Worm (Caenorhabditis elegans) whole organism, L2 larva: ENCODE measurements around the gene fbxb-84.

Experiments
- mab-5 ChIP-seq: fragments of 150-350 bp; optimal IDR thresholded peaks from 2 replicates; lab custom pipeline; 2014; ENCODE audit warnings: missing biosample characterization, missing genetic modification characterization
- ztf-4 ChIP-seq: fragments of 150-350 bp; optimal IDR thresholded peaks from 2 replicates; lab custom pipeline; 2014; ENCODE audit warnings: missing biosample characterization, missing genetic modification characterization

ce11 chrIII:190686-191085 is 44.4 kb upstream of the fbxb-84 start, which contains the start of gene cox-17:
- TF ChIP-seq mab-5 (no peak), ztf-4 (tag; lab: Kevin White, UChicago) (no peak)
